In the genomic region with DNA sequence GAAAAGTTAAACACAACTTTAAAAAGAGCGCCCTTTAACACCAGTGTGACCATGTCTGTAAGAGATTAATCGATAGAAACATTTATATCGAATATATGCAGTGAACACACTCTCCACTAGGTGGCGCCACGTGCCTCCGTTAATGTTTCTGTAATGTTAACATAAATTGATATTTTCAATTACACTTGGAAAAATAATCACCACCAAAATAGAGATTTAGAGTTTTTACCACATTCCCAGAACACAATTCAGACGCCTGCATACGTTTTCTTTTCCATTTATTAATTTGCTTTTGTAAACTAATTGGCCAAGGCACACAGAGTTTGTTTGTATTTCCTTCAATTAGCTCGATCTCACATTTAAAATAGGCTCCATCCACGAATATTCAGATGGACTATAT, we compare ENCODE assay signal across 1 fruit fly cellular context.
A peak's percentile ranks its signal among the peaks of the same experiment; 100 is the strongest.
TF ChIP-seq lines count a peak whose summit lies in the region.

No protein-coding gene starts in this region.

TF ChIP-seq in whole organism, embryonic, 481 proteins besides CTCF, POLR2A, EP300 and RAD21 (continued from another document and continues in another):
- TF ChIP-seq HHEX (GFP tag; optimal IDR thresholded peaks at IDR 0.05; lab: Kevin White, UChicago) (no peak), Opbp (GFP tag; IDR thresholded peaks at IDR 0.05; lab: Robert Waterston, UW; ENCODE audit: partially characterized antibody) (peak; percentile 77), mld (GFP tag; IDR thresholded peaks at IDR 0.05; lab: Robert Waterston, UW; ENCODE audit: partially characterized antibody) (peak; percentile 36; the same call in 1 of the 3 replicates), sens (GFP tag; lab: Kevin White, UChicago) (peak; percentile 78), CG9437 (GFP tag; optimal IDR thresholded peaks at IDR 0.05; lab: Kevin White, UChicago) (no peak), CG30431 (GFP tag; optimal IDR thresholded peaks at IDR 0.05; lab: Kevin White, UChicago) (no peak), ase (GFP tag; IDR thresholded peaks at IDR 0.05; lab: Robert Waterston, UW) (peak; percentile 60; the same call in 1 of the 3 replicates), CG31365 (tag; optimal IDR thresholded peaks at IDR 0.05; lab: Kevin White, UChicago) (no peak), Gug (GFP tag; IDR thresholded peaks at IDR 0.05; lab: Robert Waterston, UW) (peak; percentile 48; the same call in 3 of the 4 replicates), MESR4 (GFP tag; optimal IDR thresholded peaks at IDR 0.05; lab: Kevin White, UChicago) (no peak), CG10366 (GFP tag; IDR thresholded peaks at IDR 0.05; lab: Robert Waterston, UW) (peak; percentile 63), scrt (GFP tag; optimal IDR thresholded peaks at IDR 0.05; lab: Kevin White, UChicago) (no peak), MBD-R2 (GFP tag; IDR thresholded peaks at IDR 0.05; lab: Robert Waterston, UW) (peak; percentile 56), CG1529 (GFP tag; optimal IDR thresholded peaks at IDR 0.05; lab: Kevin White, UChicago) (no peak), CG2129 (GFP tag; IDR thresholded peaks at IDR 0.05; lab: Robert Waterston, UW; ENCODE audit: partially characterized antibody) (no peak), danr (GFP tag; IDR thresholded peaks at IDR 0.05; lab: Robert Waterston, UW) (peak; percentile 17; the same call in 1 of the 2 replicates), CG6654 (GFP tag; optimal IDR thresholded peaks at IDR 0.05; lab: Kevin White, UChicago) (no peak), CG11093 (GFP tag; IDR thresholded peaks at IDR 0.05; lab: Robert Waterston, UW) (no peak), tup (GFP tag; optimal IDR thresholded peaks at IDR 0.05; lab: Kevin White, UChicago) (no peak), CG13123 (GFP tag; optimal IDR thresholded peaks at IDR 0.05; lab: Kevin White, UChicago) (no peak), CG7372 (GFP tag; IDR thresholded peaks at IDR 0.05; lab: Robert Waterston, UW) (peak; percentile 68), Dad (GFP tag; optimal IDR thresholded peaks at IDR 0.05; lab: Kevin White, UChicago) (peak; percentile 52), CG2875 (GFP tag; optimal IDR thresholded peaks at IDR 0.05; lab: Kevin White, UChicago) (no peak), nerfin-2 (GFP tag; IDR thresholded peaks at IDR 0.05; lab: Robert Waterston, UW; ENCODE audit: partially characterized antibody) (no peak), gfzf (GFP tag; optimal IDR thresholded peaks at IDR 0.05; lab: Kevin White, UChicago) (peak; percentile 60), CG3847 (GFP tag; IDR thresholded peaks at IDR 0.05; lab: Robert Waterston, UW) (peak; percentile 68), sc (optimal IDR thresholded peaks at IDR 0.05; lab: Kevin White, UChicago) (no peak), sc (GFP tag; optimal IDR thresholded peaks at IDR 0.05; lab: Kevin White, UChicago) (no peak), bigmax (GFP tag; optimal IDR thresholded peaks at IDR 0.05; lab: Kevin White, UChicago) (no peak), dan (GFP tag; IDR thresholded peaks at IDR 0.05; lab: Robert Waterston, UW) (no peak), Nf-YC (tag; optimal IDR thresholded peaks at IDR 0.05; lab: Kevin White, UChicago) (peak; percentile 65), esg (GFP tag; conservative IDR thresholded peaks at IDR 0.05; lab: Robert Waterston, UW) (peak; percentile 61), tll (GFP tag; optimal IDR thresholded peaks at IDR 0.05; lab: Kevin White, UChicago) (no peak), her (GFP tag; optimal IDR thresholded peaks at IDR 0.05; lab: Kevin White, UChicago) (peak; percentile 16), CG10321 (GFP tag; IDR thresholded peaks at IDR 0.05; lab: Robert Waterston, UW) (no peak), pnt (GFP tag; optimal IDR thresholded peaks at IDR 0.05; lab: Kevin White, UChicago) (no peak), GATAe (GFP tag; conservative IDR thresholded peaks at IDR 0.05; lab: Robert Waterston, UW) (no peak), Trl (optimal IDR thresholded peaks at IDR 0.05; lab: Kevin White, UChicago) (no peak), Trl (GFP tag; optimal IDR thresholded peaks at IDR 0.05; lab: Kevin White, UChicago) (peak; percentile 39), kah (GFP tag; optimal IDR thresholded peaks at IDR 0.05; lab: Kevin White, UChicago) (no peak), klu (GFP tag; IDR thresholded peaks at IDR 0.05; lab: Robert Waterston, UW) (no peak), Stat92E (GFP tag; optimal IDR thresholded peaks at IDR 0.05; lab: Kevin White, UChicago) (no peak), CG33557 (GFP tag; optimal IDR thresholded peaks at IDR 0.05; lab: Kevin White, UChicago) (no peak), btn (GFP tag; optimal IDR thresholded peaks at IDR 0.05; lab: Kevin White, UChicago) (no peak), B-H2 (GFP tag; optimal IDR thresholded peaks at IDR 0.05; lab: Kevin White, UChicago) (no peak), CG9817 (tag; optimal IDR thresholded peaks at IDR 0.05; lab: Kevin White, UChicago) (no peak), CG2199 (GFP tag; IDR thresholded peaks at IDR 0.05; lab: Robert Waterston, UW) (no peak), CG1832 (GFP tag; optimal IDR thresholded peaks at IDR 0.05; lab: Kevin White, UChicago) (no peak), CG16779 (GFP tag; IDR thresholded peaks at IDR 0.05; lab: Robert Waterston, UW) (peak; percentile 88), CG11398 (GFP tag; optimal IDR thresholded peaks at IDR 0.05; lab: Kevin White, UChicago) (no peak), CG42726 (GFP tag; IDR thresholded peaks at IDR 0.05; lab: Robert Waterston, UW; ENCODE audit: partially characterized antibody) (peak; percentile 67; the same call in 1 of the 2 replicates), Atf-2 (GFP tag; optimal IDR thresholded peaks at IDR 0.05; lab: Kevin White, UChicago) (no peak), insv (GFP tag; optimal IDR thresholded peaks at IDR 0.05; lab: Kevin White, UChicago) (no peak), CG11456 (GFP tag; IDR thresholded peaks at IDR 0.05; lab: Robert Waterston, UW) (peak; percentile 87), CG15514 (GFP tag; optimal IDR thresholded peaks at IDR 0.05; lab: Kevin White, UChicago) (peak; percentile 28), Sry-δ (GFP tag; optimal IDR thresholded peaks at IDR 0.05; lab: Kevin White, UChicago) (peak; percentile 20), Fer2 (tag; optimal IDR thresholded peaks at IDR 0.05; lab: Kevin White, UChicago) (no peak), CG8924 (tag; optimal IDR thresholded peaks at IDR 0.05; lab: Kevin White, UChicago) (no peak), NC2β (GFP tag; optimal IDR thresholded peaks at IDR 0.05; lab: Kevin White, UChicago) (peak; percentile 29), dpn (GFP tag; optimal IDR thresholded peaks at IDR 0.05; lab: Kevin White, UChicago) (peak in 1 of 2 experiments; percentile 11), Ets65A (GFP tag; lab: Kevin White, UChicago) (no peak), CG30020 (tag; optimal IDR thresholded peaks at IDR 0.05; lab: Kevin White, UChicago) (no peak), Hr3 (GFP tag; optimal IDR thresholded peaks at IDR 0.05; lab: Kevin White, UChicago) (no peak), gcm (GFP tag; optimal IDR thresholded peaks at IDR 0.05; lab: Kevin White, UChicago) (peak; percentile 21), trem (tag; optimal IDR thresholded peaks at IDR 0.05; lab: Kevin White, UChicago) (peak; percentile 38), hkb (optimal IDR thresholded peaks at IDR 0.05; lab: Kevin White, UChicago) (no peak), hkb (GFP tag; IDR thresholded peaks at IDR 0.05; lab: Robert Waterston, UW) (peak; percentile 75), Mes4 (GFP tag; optimal IDR thresholded peaks at IDR 0.05; lab: Kevin White, UChicago) (no peak), salm (tag; optimal IDR thresholded peaks at IDR 0.05; lab: Kevin White, UChicago) (no peak), lola (GFP tag; optimal IDR thresholded peaks at IDR 0.05; lab: Kevin White, UChicago) (no peak), maf-S (GFP tag; optimal IDR thresholded peaks at IDR 0.05; lab: Kevin White, UChicago) (peak; percentile 25), CG32772 (GFP tag; IDR thresholded peaks at IDR 0.05; lab: Robert Waterston, UW) (peak; percentile 26; the same call in 1 of the 2 replicates), onecut (GFP tag; IDR thresholded peaks at IDR 0.05; lab: Robert Waterston, UW) (peak; percentile 44), Doc2 (GFP tag; IDR thresholded peaks at IDR 0.05; lab: Robert Waterston, UW) (no peak), Optix (GFP tag; IDR thresholded peaks at IDR 0.05; lab: Robert Waterston, UW) (peak; percentile 63), stc (GFP tag; IDR thresholded peaks at IDR 0.05; lab: Robert Waterston, UW) (peak; percentile 76), MTF-1 (GFP tag; optimal IDR thresholded peaks at IDR 0.05; lab: Kevin White, UChicago; ENCODE audit: borderline replicate concordance) (no peak), rib (GFP tag; IDR thresholded peaks at IDR 0.05; lab: Robert Waterston, UW) (peak; percentile 40; the same call in 1 of the 2 replicates), eyg (GFP tag; optimal IDR thresholded peaks at IDR 0.05; lab: Kevin White, UChicago) (no peak), CG2712 (tag; optimal IDR thresholded peaks at IDR 0.05; lab: Kevin White, UChicago) (peak; percentile 65), lab (GFP tag; optimal IDR thresholded peaks at IDR 0.05; lab: Kevin White, UChicago) (no peak), luna (GFP tag; optimal IDR thresholded peaks at IDR 0.05; lab: Kevin White, UChicago) (no peak), CG31441 (GFP tag; IDR thresholded peaks at IDR 0.05; lab: Robert Waterston, UW) (peak; percentile 79), pita (GFP tag; optimal IDR thresholded peaks at IDR 0.05; lab: Kevin White, UChicago) (no peak), CG34224 (GFP tag; IDR thresholded peaks at IDR 0.05; lab: Robert Waterston, UW; ENCODE audit: partially characterized antibody) (peak; percentile 83), CG17385 (GFP tag; optimal IDR thresholded peaks at IDR 0.05; lab: Kevin White, UChicago) (peak; percentile 32), CG14014 (GFP tag; IDR thresholded peaks at IDR 0.05; lab: Robert Waterston, UW) (peak; percentile 87), gce (GFP tag; IDR thresholded peaks at IDR 0.05; lab: Robert Waterston, UW) (no peak), toy (GFP tag; IDR thresholded peaks at IDR 0.05; lab: Robert Waterston, UW) (no peak), fd96Cb (tag; optimal IDR thresholded peaks at IDR 0.05; lab: Kevin White, UChicago) (no peak), HLH3B (GFP tag; IDR thresholded peaks at IDR 0.05; lab: Robert Waterston, UW) (peak; percentile 64; the same call in 1 of the 2 replicates), gro (GFP tag; optimal IDR thresholded peaks at IDR 0.05; lab: Kevin White, UChicago) (peak; percentile 45), Bgb (GFP tag; IDR thresholded peaks at IDR 0.05; lab: Robert Waterston, UW; ENCODE audit: partially characterized antibody) (peak; percentile 75), CG3726 (GFP tag; IDR thresholded peaks at IDR 0.05; lab: Robert Waterston, UW) (peak; percentile 71; the same call in 1 of the 3 replicates), CG10959 (GFP tag; IDR thresholded peaks at IDR 0.05; lab: Robert Waterston, UW) (no peak), CG10462 (GFP tag; optimal IDR thresholded peaks at IDR 0.05; lab: Kevin White, UChicago) (no peak), CG18011 (GFP tag; optimal IDR thresholded peaks at IDR 0.05; lab: Kevin White, UChicago) (no peak), CG10267 (tag; optimal IDR thresholded peaks at IDR 0.05; lab: Kevin White, UChicago) (peak; percentile 40), Asciz (GFP tag; optimal IDR thresholded peaks at IDR 0.05; lab: Kevin White, UChicago) (no peak), vvl (GFP tag; IDR thresholded peaks at IDR 0.05; lab: Robert Waterston, UW) (peak; percentile 93), Bdp1 (GFP tag; optimal IDR thresholded peaks at IDR 0.05; lab: Kevin White, UChicago) (no peak), HmgD (GFP tag; optimal IDR thresholded peaks at IDR 0.05; lab: Kevin White, UChicago) (no peak), CG11085 (GFP tag; IDR thresholded peaks at IDR 0.05; lab: Robert Waterston, UW) (peak; percentile 41; the same call in 1 of the 2 replicates), CG5180 (GFP tag; optimal IDR thresholded peaks at IDR 0.05; lab: Kevin White, UChicago) (no peak), CG14050 (GFP tag; IDR thresholded peaks at IDR 0.05; lab: Robert Waterston, UW) (no peak; the same call in 2 of the 3 replicates), CG3838 (GFP tag; optimal IDR thresholded peaks at IDR 0.05; lab: Kevin White, UChicago) (no peak), sr (GFP tag; IDR thresholded peaks at IDR 0.05; lab: Robert Waterston, UW) (peak; percentile 54; the same call in 1 of the 3 replicates), CG7987 (GFP tag; optimal IDR thresholded peaks at IDR 0.05; lab: Kevin White, UChicago) (no peak), TFAM (GFP tag; optimal IDR thresholded peaks at IDR 0.05; lab: Kevin White, UChicago) (no peak), Ets97D (GFP tag; optimal IDR thresholded peaks at IDR 0.05; lab: Kevin White, UChicago) (peak; percentile 33), fd102C (GFP tag; optimal IDR thresholded peaks at IDR 0.05; lab: Kevin White, UChicago) (no peak), Jarid2 (GFP tag; optimal IDR thresholded peaks at IDR 0.05; lab: Kevin White, UChicago) (no peak), Drgx (GFP tag; IDR thresholded peaks at IDR 0.05; lab: Robert Waterston, UW) (peak; percentile 68), CG43689 (GFP tag; IDR thresholded peaks at IDR 0.05; lab: Robert Waterston, UW) (no peak), CG15073 (GFP tag; optimal IDR thresholded peaks at IDR 0.05; lab: Kevin White, UChicago) (no peak), psq (GFP tag; optimal IDR thresholded peaks at IDR 0.05; lab: Kevin White, UChicago) (no peak), zf30C (GFP tag; optimal IDR thresholded peaks at IDR 0.05; lab: Kevin White, UChicago) (peak; percentile 75), al (GFP tag; IDR thresholded peaks at IDR 0.05; lab: Robert Waterston, UW) (peak; percentile 67), CG12659 (GFP tag; optimal IDR thresholded peaks at IDR 0.05; lab: Kevin White, UChicago) (no peak), YL-1 (GFP tag; optimal IDR thresholded peaks at IDR 0.05; lab: Kevin White, UChicago) (no peak), CG17328 (GFP tag; IDR thresholded peaks at IDR 0.05; lab: Robert Waterston, UW) (peak; percentile 67), caup (GFP tag; optimal IDR thresholded peaks at IDR 0.05; lab: Kevin White, UChicago; ENCODE audit: severe bottlenecking) (no peak), CG12104 (GFP tag; optimal IDR thresholded peaks at IDR 0.05; lab: Kevin White, UChicago) (no peak), Rx (GFP tag; IDR thresholded peaks at IDR 0.05; lab: Robert Waterston, UW) (peak; percentile 31; the same call in 1 of the 2 replicates), pho (GFP tag; optimal IDR thresholded peaks at IDR 0.05; lab: Kevin White, UChicago) (peak; percentile 0), CHES-1-like (GFP tag; optimal IDR thresholded peaks at IDR 0.05; lab: Kevin White, UChicago) (peak; percentile 13), gsb (GFP tag; IDR thresholded peaks at IDR 0.05; lab: Robert Waterston, UW) (peak; percentile 60), Sox100B (GFP tag; optimal IDR thresholded peaks at IDR 0.05; lab: Kevin White, UChicago) (no peak), CG7745 (tag; optimal IDR thresholded peaks at IDR 0.05; lab: Kevin White, UChicago) (no peak)
